Fruit fly (Drosophila melanogaster) whole organism, embryonic: Measurements from ENCODE around the gene BckdhA.

Experiments used
- Aef1 ChIP-seq: fragments of 200-800 bp; sonication (Bioruptor generic); IDR thresholded peaks from 3 replicates; pipeline ENCODE4 v1.3.6; 2022; ENCODE audit warnings: missing biosample characterization, missing genetic modification characterization
- Atf3 ChIP-seq: fragments of 200-800 bp; sonication (Bioruptor generic); optimal IDR thresholded peaks from 3 replicates; lab custom pipeline; 2016; ENCODE audit warnings: missing biosample characterization, missing genetic modification characterization
- Atf6 ChIP-seq: fragments of 200-800 bp; sonication (Bioruptor generic); IDR thresholded peaks from 2 replicates; pipeline ENCODE4 v1.3.6; 2022; ENCODE audit warnings: missing biosample characterization, missing genetic modification characterization
- BEAF-32 ChIP-seq: fragments of 200-800 bp; sonication (Bioruptor generic); optimal IDR thresholded peaks from 3 replicates; lab custom pipeline; 2017; ENCODE audit warnings: missing biosample characterization, missing genetic modification characterization, mild to moderate bottlenecking, moderate library complexity, missing genetic modification reagents
- BtbVII ChIP-seq: fragments of 200-800 bp; sonication (Bioruptor generic); optimal IDR thresholded peaks from 3 replicates; lab custom pipeline; 2017; ENCODE audit warnings: missing biosample characterization, mild to moderate bottlenecking, missing genetic modification characterization
- CG11696 ChIP-seq: fragments of 200-800 bp; sonication (Bioruptor generic); IDR thresholded peaks from 2 replicates; pipeline ENCODE4 v1.3.6; 2022; ENCODE audit warnings: missing biosample characterization, missing genetic modification characterization
- CG12155 ChIP-seq: fragments of 200-800 bp; sonication (Bioruptor generic); optimal IDR thresholded peaks from 3 replicates; lab custom pipeline; 2016; ENCODE audit warnings: missing biosample characterization, missing genetic modification characterization
- CG1233 ChIP-seq: fragments of 200-800 bp; sonication (Bioruptor generic); optimal IDR thresholded peaks from 4 replicates; lab custom pipeline; 2018; ENCODE audit warnings: missing biosample characterization, mild to moderate bottlenecking, missing genetic modification characterization
- CG15269 ChIP-seq: fragments of 200-800 bp; sonication (Bioruptor generic); optimal IDR thresholded peaks from 2 replicates; lab custom pipeline; 2018; ENCODE audit warnings: missing biosample characterization, mild to moderate bottlenecking, missing genetic modification characterization, moderate library complexity
- CG17568 ChIP-seq: fragments of 200-800 bp; sonication (Bioruptor generic); optimal IDR thresholded peaks from 2 replicates; lab custom pipeline; 2018; ENCODE audit warnings: missing biosample characterization, mild to moderate bottlenecking, missing genetic modification characterization, moderate library complexity
- CG17802 ChIP-seq: fragments of 200-800 bp; sonication (Bioruptor generic); optimal IDR thresholded peaks from 2 replicates; lab custom pipeline; 2018; ENCODE audit warnings: missing biosample characterization, mild to moderate bottlenecking, missing genetic modification characterization, moderate library complexity
- CG18011 ChIP-seq: fragments of 200-800 bp; sonication (Bioruptor generic); optimal IDR thresholded peaks from 2 replicates; lab custom pipeline; 2017; ENCODE audit warnings: missing biosample characterization, missing genetic modification characterization, mild to moderate bottlenecking, moderate library complexity, missing genotype
- CG18619 ChIP-seq: fragments of 200-800 bp; sonication (Bioruptor generic); optimal IDR thresholded peaks from 3 replicates; lab custom pipeline; 2017; ENCODE audit warnings: missing biosample characterization, mild to moderate bottlenecking, missing genetic modification characterization
- CG2129 ChIP-seq: fragments of 200-800 bp; sonication (Bioruptor generic); IDR thresholded peaks from 2 replicates; pipeline ENCODE4 v1.3.6; 2022; ENCODE audit warnings: missing biosample characterization, missing genetic modification characterization; ENCODE audit not compliant: partially characterized antibody
- CG2712 ChIP-seq: fragments of 200-800 bp; optimal IDR thresholded peaks from 3 replicates; lab custom pipeline; 2019; ENCODE audit warnings: missing biosample characterization, mild to moderate bottlenecking, missing genetic modification characterization, moderate library complexity
- CG2889 ChIP-seq: fragments of 200-800 bp; sonication (Bioruptor generic); IDR thresholded peaks from 3 replicates; pipeline ENCODE4 v1.3.6; 2022; ENCODE audit warnings: missing biosample characterization, missing genetic modification characterization
- CG4328 ChIP-seq: fragments of 200-800 bp; sonication (Bioruptor generic); optimal IDR thresholded peaks from 3 replicates; lab custom pipeline; 2017; ENCODE audit warnings: missing biosample characterization, missing genetic modification reagents, missing genetic modification characterization
- CG6689 ChIP-seq: fragments of 200-800 bp; sonication (Bioruptor generic); IDR thresholded peaks from 2 replicates; pipeline ENCODE4 v1.3.6; 2022; ENCODE audit warnings: missing biosample characterization, missing genetic modification characterization
- CG7963 ChIP-seq: fragments of 200-800 bp; sonication (Bioruptor generic); IDR thresholded peaks from 3 replicates; pipeline ENCODE4 v1.3.6; 2022; ENCODE audit warnings: missing biosample characterization, missing genetic modification characterization; ENCODE audit not compliant: partially characterized antibody
- CG8359 ChIP-seq: fragments of 200-800 bp; sonication (Bioruptor generic); optimal IDR thresholded peaks from 2 replicates; lab custom pipeline; 2017; ENCODE audit warnings: missing biosample characterization, mild to moderate bottlenecking, missing genetic modification characterization, borderline replicate concordance
- CG9437 ChIP-seq: fragments of 200-800 bp; sonication (Bioruptor generic); optimal IDR thresholded peaks from 2 replicates; lab custom pipeline; 2018; ENCODE audit warnings: missing biosample characterization, mild to moderate bottlenecking, missing genetic modification characterization
- Dref ChIP-seq: fragments of 200-800 bp; sonication (Bioruptor generic); IDR thresholded peaks from 2 replicates; pipeline ENCODE4 v1.3.6; 2022; ENCODE audit warnings: missing biosample characterization, missing genetic modification characterization
- Eip74EF ChIP-seq, 2 experiments: fragments of 200-800 bp in 1 of 2; fragments of >200 bp in 1 of 2; sonication (Bioruptor generic) in 1 of 2; optimal IDR thresholded peaks; 2 replicates each; lab custom pipeline; 2017 to 2019; ENCODE audit warnings: missing biosample characterization in 2 of 2, missing genetic modification characterization in 2 of 2, mild to moderate bottlenecking in 1 of 2, moderate library complexity in 1 of 2
- HmgD ChIP-seq: fragments of 200-800 bp; sonication (Bioruptor generic); optimal IDR thresholded peaks from 3 replicates; lab custom pipeline; 2016; ENCODE audit warnings: missing biosample characterization, missing genetic modification characterization
- NFAT ChIP-seq: fragments of 200-800 bp; sonication (Bioruptor generic); IDR thresholded peaks from 2 replicates; pipeline ENCODE4 v1.3.6; 2022; ENCODE audit warnings: missing biosample characterization, missing genetic modification characterization
- Spps ChIP-seq: fragments of 200-800 bp; sonication (Bioruptor generic); optimal IDR thresholded peaks from 2 replicates; lab custom pipeline; 2018; ENCODE audit warnings: missing biosample characterization, mild to moderate bottlenecking, missing genetic modification characterization
- Tbp ChIP-seq: fragments of >200 bp; optimal IDR thresholded peaks from 2 replicates; lab custom pipeline; 2018; ENCODE audit warnings: missing biosample characterization, missing genetic modification characterization
- Xrp1 ChIP-seq: fragments of 200-800 bp; sonication (Bioruptor generic); IDR thresholded peaks from 2 replicates; pipeline ENCODE4 v1.3.6; 2022; ENCODE audit warnings: missing biosample characterization, missing genetic modification characterization
- az2 ChIP-seq: fragments of 200-800 bp; sonication (Bioruptor generic); optimal IDR thresholded peaks from 3 replicates; lab custom pipeline; 2016; ENCODE audit warnings: missing biosample characterization, missing genetic modification characterization
- bcd ChIP-seq: fragments of 200-800 bp; sonication (Bioruptor generic); optimal IDR thresholded peaks from 2 replicates; lab custom pipeline; 2017; ENCODE audit warnings: missing biosample characterization, mild to moderate bottlenecking, missing genetic modification characterization
- cas ChIP-seq: fragments of 200-800 bp; sonication (Bioruptor generic); IDR thresholded peaks from 2 replicates; pipeline ENCODE4 v1.3.6; 2022; ENCODE audit warnings: missing biosample characterization, missing genetic modification characterization
- cg ChIP-seq: fragments of 200-800 bp; sonication (Bioruptor generic); optimal IDR thresholded peaks from 3 replicates; lab custom pipeline; 2019; ENCODE audit warnings: missing biosample characterization, mild to moderate bottlenecking, missing genetic modification characterization, moderate library complexity
- chinmo ChIP-seq: fragments of 200-800 bp; sonication (Bioruptor generic); IDR thresholded peaks from 4 replicates; pipeline ENCODE4 v1.3.6; 2022; ENCODE audit warnings: missing biosample characterization, missing genetic modification characterization; ENCODE audit not compliant: partially characterized antibody
- dan ChIP-seq: fragments of 200-800 bp; sonication (Bioruptor generic); IDR thresholded peaks from 2 replicates; pipeline ENCODE4 v1.3.6; 2022; ENCODE audit warnings: missing biosample characterization, missing genetic modification characterization
- eyg ChIP-seq: fragments of 200-800 bp; sonication (Bioruptor generic); optimal IDR thresholded peaks from 3 replicates; lab custom pipeline; 2016; ENCODE audit warnings: missing biosample characterization, missing genetic modification characterization
- gt ChIP-seq: fragments of 200-800 bp; sonication (Bioruptor generic); IDR thresholded peaks from 2 replicates; pipeline ENCODE4 v1.3.6; 2022; ENCODE audit warnings: missing biosample characterization, missing genetic modification characterization
- her ChIP-seq: fragments of 200-800 bp; sonication (Bioruptor generic); optimal IDR thresholded peaks from 2 replicates; lab custom pipeline; 2016; ENCODE audit warnings: missing biosample characterization, missing genetic modification characterization
- pfk ChIP-seq: fragments of 200-800 bp; sonication (Bioruptor generic); optimal IDR thresholded peaks from 2 replicates; lab custom pipeline; 2018; ENCODE audit warnings: missing biosample characterization, mild to moderate bottlenecking, missing genetic modification characterization, moderate library complexity
- rib ChIP-seq: fragments of 200-800 bp; sonication (Bioruptor generic); IDR thresholded peaks from 2 replicates; pipeline ENCODE4 v1.3.6; 2022; ENCODE audit warnings: missing biosample characterization, missing genetic modification characterization
- schlank ChIP-seq: fragments of 200-800 bp; sonication (Bioruptor generic); optimal IDR thresholded peaks from 2 replicates; lab custom pipeline; 2018; ENCODE audit warnings: missing biosample characterization, mild to moderate bottlenecking, missing genetic modification characterization
- scrt ChIP-seq: fragments of 200-800 bp; sonication (Bioruptor generic); optimal IDR thresholded peaks from 2 replicates; lab custom pipeline; 2018; ENCODE audit warnings: missing biosample characterization, mild to moderate bottlenecking, missing genetic modification characterization, moderate library complexity
- sisA ChIP-seq: fragments of 200-800 bp; sonication (Bioruptor generic); IDR thresholded peaks from 2 replicates; pipeline ENCODE4 v1.3.6; 2022; ENCODE audit warnings: missing biosample characterization, missing genetic modification characterization
- tin ChIP-seq: fragments of 200-800 bp; sonication (Bioruptor generic); optimal IDR thresholded peaks from 3 replicates; lab custom pipeline; 2016; ENCODE audit warnings: missing biosample characterization, missing genetic modification characterization
- tll ChIP-seq, 2 experiments: fragments of 200-800 bp in 1 of 2; fragments of >200 bp in 1 of 2; sonication (Bioruptor generic) in 1 of 2; optimal IDR thresholded peaks; 2 replicates each; lab custom pipeline; 2017 to 2019; ENCODE audit warnings: missing biosample characterization in 2 of 2, missing genetic modification characterization in 2 of 2, mild to moderate bottlenecking in 1 of 2, moderate library complexity in 1 of 2
- tup ChIP-seq: fragments of 200-800 bp; sonication (Bioruptor generic); optimal IDR thresholded peaks from 2 replicates; lab custom pipeline; 2016; ENCODE audit warnings: missing biosample characterization, mild to moderate bottlenecking, missing genetic modification characterization, moderate library complexity
- wek ChIP-seq: fragments of 200-800 bp; sonication (Bioruptor generic); optimal IDR thresholded peaks from 3 replicates; lab custom pipeline; 2018; ENCODE audit warnings: missing biosample characterization, mild to moderate bottlenecking, missing genetic modification characterization, moderate library complexity
- z ChIP-seq: fragments of 200-800 bp; sonication (Bioruptor generic); IDR thresholded peaks from 3 replicates; pipeline ENCODE4 v1.3.6; 2022; ENCODE audit warnings: missing biosample characterization, missing genetic modification characterization

BckdhA gene

DNA sequence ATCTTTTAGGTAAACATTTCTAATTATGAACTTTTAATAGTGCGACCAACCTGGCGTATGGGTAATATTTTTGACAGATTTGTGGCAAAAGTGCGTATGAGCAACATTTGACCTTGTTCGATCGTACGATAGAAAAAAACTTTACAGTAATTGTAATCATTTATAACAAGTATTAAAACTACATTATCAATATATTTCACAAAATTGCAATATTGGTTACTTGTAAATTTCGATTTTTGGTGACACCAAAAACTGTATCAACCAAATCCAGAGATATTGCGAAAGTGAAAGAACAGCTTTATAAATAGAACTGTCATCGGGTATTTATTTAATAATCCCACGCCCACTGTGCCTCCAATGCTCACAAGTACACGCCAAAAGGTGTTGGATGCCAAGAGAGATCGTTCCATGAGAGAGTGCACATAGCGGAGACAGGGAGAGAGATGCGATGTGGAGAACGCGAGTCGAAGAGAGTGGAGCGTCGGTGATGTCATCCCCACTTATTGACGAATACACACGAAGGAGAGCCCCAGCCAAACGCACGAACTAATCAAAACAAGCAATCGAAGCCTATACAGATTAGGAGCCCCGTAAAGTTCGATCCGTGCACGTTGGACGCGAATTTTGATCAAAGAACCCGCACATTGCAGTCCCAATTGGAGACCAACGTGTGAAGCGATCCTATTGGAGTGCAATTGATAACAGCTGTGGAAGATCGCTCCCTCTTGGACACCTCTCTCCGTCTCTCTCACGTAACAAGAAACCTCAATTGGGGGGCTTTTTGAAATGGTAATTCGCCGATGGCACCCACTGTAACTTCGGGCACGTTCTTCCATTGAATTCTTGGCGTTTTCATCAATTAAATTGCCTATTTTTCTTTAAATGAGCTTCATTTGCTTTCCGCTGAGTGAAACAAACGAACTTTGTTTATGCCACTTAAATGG, 22.1 kb upstream of the BckdhA start (continued):
- TF ChIP-seq tup (GFP tag; lab: Kevin White, UChicago) (peak; percentile 65), HmgD (peak; percentile 57), NFAT (GFP tag; lab: Robert Waterston, UW) (peak; percentile 56), cas (GFP tag; lab: Robert Waterston, UW) (peak; percentile 61), CG18619 (GFP tag; lab: Kevin White, UChicago) (peak; percentile 99), sisA (GFP tag; lab: Robert Waterston, UW) (peak; percentile 83), CG7963 (GFP tag; lab: Robert Waterston, UW) (0 out of 3 replicates have a peak, but pooled peaks have one; percentile 17), schlank (peak; percentile 87), CG4328 (peak; percentile 98), CG11696 (peak; percentile 61), Aef1 (GFP tag; lab: Robert Waterston, UW) (peak; percentile 84), Tbp (no peak), az2 (GFP tag; lab: Kevin White, UChicago) (peak; percentile 95), CG17802 (tag; lab: Kevin White, UChicago) (peak; percentile 74), bcd (GFP tag; lab: Kevin White, UChicago) (peak; percentile 97), chinmo (GFP tag; lab: Robert Waterston, UW) (peak; percentile 95), Xrp1 (GFP tag; lab: Robert Waterston, UW) (peak; percentile 85), CG18011 (peak; percentile 88), eyg (GFP tag; lab: Kevin White, UChicago) (peak; percentile 85), rib (GFP tag; lab: Robert Waterston, UW) (no peak; the same call in 1 of the 2 replicates), cg (GFP tag; lab: Kevin White, UChicago) (no peak), CG8359 (GFP tag; lab: Kevin White, UChicago) (peak; percentile 87), Dref (GFP tag; lab: Robert Waterston, UW) (no peak), wek (GFP tag; lab: Kevin White, UChicago) (peak; percentile 62), Eip74EF (GFP tag; optimal IDR thresholded peaks at IDR 0.05; lab: Kevin White, UChicago) (peak in 1 of 2 experiments; percentile 98), CG12155 (GFP tag; lab: Kevin White, UChicago) (peak; percentile 93), tll (GFP tag; optimal IDR thresholded peaks at IDR 0.05; lab: Kevin White, UChicago) (peak in 1 of 2 experiments; percentile 38), CG2889 (peak; percentile 71; the same call in 1 of the 3 replicates), Atf6 (GFP tag; lab: Robert Waterston, UW) (peak; percentile 93), scrt (GFP tag; lab: Kevin White, UChicago) (peak; percentile 92), pfk (GFP tag; lab: Kevin White, UChicago) (peak; percentile 27), her (GFP tag; lab: Kevin White, UChicago) (peak; percentile 81), tin (peak; percentile 94), CG15269 (peak; percentile 97), BtbVII (GFP tag; lab: Kevin White, UChicago) (peak; percentile 99), CG17568 (peak; percentile 87), dan (GFP tag; lab: Robert Waterston, UW) (peak; percentile 39; the same call in 1 of the 2 replicates), gt (GFP tag; lab: Robert Waterston, UW) (peak; percentile 48; the same call in 1 of the 2 replicates), Spps (tag; lab: Kevin White, UChicago) (peak; percentile 84), Atf3 (GFP tag; lab: Kevin White, UChicago) (peak; percentile 84), CG1233 (GFP tag; lab: Kevin White, UChicago) (peak; percentile 96), z (GFP tag; lab: Robert Waterston, UW) (0 out of 3 replicates have a peak, but pooled peaks have one; percentile 5), BEAF-32 (GFP tag; lab: Kevin White, UChicago) (peak; percentile 11), CG2129 (no peak), CG6689 (peak; percentile 94), CG2712 (peak; percentile 96), CG9437 (GFP tag; lab: Kevin White, UChicago) (peak; percentile 95)
